Fruit fly (Drosophila melanogaster): Measurements from ENCODE around the gene CG13398.

CG13398 gene

DNA sequence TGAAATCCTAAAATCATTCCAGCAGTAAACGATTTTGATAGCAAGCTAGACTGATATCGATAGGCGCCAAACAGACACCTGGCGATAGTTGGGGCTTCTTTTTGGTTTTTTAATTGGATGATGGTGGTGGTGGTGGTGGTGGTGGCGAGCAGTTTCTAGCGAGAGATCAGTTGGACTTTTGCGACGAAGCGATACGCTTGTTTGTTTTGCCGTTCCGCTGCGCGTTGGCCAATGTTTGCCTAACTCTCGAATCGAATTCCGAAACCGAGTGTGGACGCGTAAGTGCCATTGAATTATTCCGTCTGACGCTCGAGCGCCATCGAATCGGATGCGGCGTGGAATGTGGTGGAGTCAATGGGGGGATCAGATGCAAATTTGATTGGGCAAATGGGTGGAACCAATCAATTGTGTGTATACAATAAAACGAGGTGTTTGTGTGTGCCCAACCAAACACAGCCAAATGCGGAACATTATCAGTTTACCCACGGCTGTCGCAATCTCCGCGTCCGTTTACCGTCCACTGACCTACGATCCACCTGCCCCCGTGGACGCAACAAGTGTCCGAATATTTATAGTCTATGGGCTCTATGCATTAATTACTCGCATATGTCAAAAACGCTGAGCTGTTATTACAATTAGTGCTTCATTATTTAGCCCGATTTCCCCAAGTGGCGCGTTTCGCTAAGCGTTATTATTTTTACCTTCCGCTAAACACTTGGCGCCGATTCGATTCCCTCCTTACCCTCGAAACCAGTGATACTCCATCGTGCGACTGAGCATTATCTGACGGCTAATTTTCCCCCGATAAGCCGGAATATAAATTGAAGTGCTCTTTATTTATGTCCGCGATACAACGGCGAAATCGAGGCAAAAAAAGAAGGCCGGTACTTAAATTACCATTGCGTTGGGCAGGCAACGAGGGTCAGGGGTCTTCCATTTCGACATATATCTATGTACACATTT is 44.4 kb downstream of the CG13398 start, which contains the start of gene CG17292 (continued):
- TF ChIP-seq Hey (tag; optimal IDR thresholded peaks at IDR 0.05) (peak; percentile 30), CG13624 (GFP tag; optimal IDR thresholded peaks at IDR 0.05) (peak; percentile 69), ewg (GFP tag; optimal IDR thresholded peaks at IDR 0.05) (peak; percentile 9), pum (GFP tag; optimal IDR thresholded peaks at IDR 0.05) (no peak), CG14965 (GFP tag; optimal IDR thresholded peaks at IDR 0.05; ENCODE audit: borderline replicate concordance) (no peak), CG16815 (GFP tag; optimal IDR thresholded peaks at IDR 0.05) (no peak), bab2 (GFP tag; optimal IDR thresholded peaks at IDR 0.05) (no peak), CG4617 (GFP tag; optimal IDR thresholded peaks at IDR 0.05; ENCODE audit: borderline replicate concordance) (peak; percentile 23), Hr39 (optimal IDR thresholded peaks at IDR 0.05) (no peak), CG10462 (GFP tag; optimal IDR thresholded peaks at IDR 0.05) (no peak), CG4707 (GFP tag; optimal IDR thresholded peaks at IDR 0.05) (no peak), abd-A (tag; optimal IDR thresholded peaks at IDR 0.05) (peak; percentile 91), pho (GFP tag; optimal IDR thresholded peaks at IDR 0.05) (peak; percentile 37), sob (GFP tag; IDR thresholded peaks at IDR 0.05) (peak; percentile 86), CG6765 (GFP tag; optimal IDR thresholded peaks at IDR 0.05) (peak; percentile 29), CG7839 (tag; optimal IDR thresholded peaks at IDR 0.05) (no peak), Ets65A (GFP tag) (no peak), az2 (GFP tag; optimal IDR thresholded peaks at IDR 0.05) (no peak), Meics (GFP tag; optimal IDR thresholded peaks at IDR 0.05) (peak; percentile 67), Dip3 (GFP tag; optimal IDR thresholded peaks at IDR 0.05) (peak; percentile 32), schlank (tag; optimal IDR thresholded peaks at IDR 0.05) (peak; percentile 52), C15 (GFP tag; IDR thresholded peaks at IDR 0.05) (no peak), jing (GFP tag; optimal IDR thresholded peaks at IDR 0.05) (no peak), hbn (GFP tag; IDR thresholded peaks at IDR 0.05; ENCODE audit: partially characterized antibody) (peak; percentile 76), H15 (GFP tag; IDR thresholded peaks at IDR 0.05) (peak; percentile 35; the same call in 1 of the 3 replicates), CG6854 (GFP tag; optimal IDR thresholded peaks at IDR 0.05) (no peak), pan (optimal IDR thresholded peaks at IDR 0.05) (no peak), pan (GFP tag; optimal IDR thresholded peaks at IDR 0.05 in 1 of 2, IDR thresholded peaks at IDR 0.05 in 1 of 2) (peak in 1 of 2 experiments; percentile 72), ind (GFP tag; optimal IDR thresholded peaks at IDR 0.05) (no peak), vnd (GFP tag; IDR thresholded peaks at IDR 0.05; ENCODE audit: partially characterized antibody) (peak; percentile 80), CG11093 (GFP tag; IDR thresholded peaks at IDR 0.05) (no peak), Ssrp (tag; optimal IDR thresholded peaks at IDR 0.05) (peak; percentile 3), Fer2 (tag; optimal IDR thresholded peaks at IDR 0.05) (no peak), Trl (optimal IDR thresholded peaks at IDR 0.05) (no peak), Trl (GFP tag; optimal IDR thresholded peaks at IDR 0.05) (peak; percentile 43), NC2β (GFP tag; optimal IDR thresholded peaks at IDR 0.05) (peak; percentile 32), ATbp (GFP tag; optimal IDR thresholded peaks at IDR 0.05) (peak; percentile 78), CG12391 (tag; optimal IDR thresholded peaks at IDR 0.05) (peak; percentile 42), chm (GFP tag; IDR thresholded peaks at IDR 0.05) (peak; percentile 60; the same call in 1 of the 2 replicates), CG18599 (GFP tag; optimal IDR thresholded peaks at IDR 0.05) (peak; percentile 56), lmd (GFP tag; IDR thresholded peaks at IDR 0.05) (peak; percentile 46), hb (GFP tag; IDR thresholded peaks at IDR 0.05; ENCODE audit: partially characterized antibody) (peak; percentile 84), Tbp (GFP tag; optimal IDR thresholded peaks at IDR 0.05) (no peak), CG18476 (GFP tag; optimal IDR thresholded peaks at IDR 0.05) (no peak), CG10321 (GFP tag; IDR thresholded peaks at IDR 0.05) (0 out of 2 replicates have a peak, but pooled peaks have one; percentile 60), fd96Cb (tag; optimal IDR thresholded peaks at IDR 0.05) (no peak), lab (GFP tag; optimal IDR thresholded peaks at IDR 0.05) (peak; percentile 81), fd3F (GFP tag; optimal IDR thresholded peaks at IDR 0.05) (peak; percentile 6), H2.0 (GFP tag; IDR thresholded peaks at IDR 0.05) (peak; percentile 37; the same call in 1 of the 2 replicates)

Measured in whole organism, embryonic.